Worm (Caenorhabditis elegans) whole organism, young adult: ENCODE measurements around the gene F13A2.4.

Experiments used
- aptf-2 ChIP-seq: fragments of 200-800 bp; sonication (Bioruptor generic); conservative IDR thresholded peaks from 2 replicates; pipeline ENCODE4 v1.3.6; 2022; ENCODE audit warnings: missing genetic modification reagents, missing genetic modification characterization, missing compliant biosample characterization
- die-1 ChIP-seq: sonication (generic microtip); optimal IDR thresholded peaks from 2 replicates; lab custom pipeline; 2016; ENCODE audit warnings: missing genotype, mild to moderate bottlenecking, missing genetic modification characterization, missing compliant biosample characterization
- dpl-1 ChIP-seq: fragments of 150-350 bp; optimal IDR thresholded peaks from 2 replicates; lab custom pipeline; 2014; ENCODE audit warnings: missing biosample characterization, missing genetic modification reagents, missing genetic modification characterization
- egl-18 ChIP-seq: fragments of 200-800 bp; sonication (Bioruptor generic); IDR thresholded peaks from 2 replicates; pipeline ENCODE4 v1.3.6; 2022; ENCODE audit warnings: missing genetic modification reagents, missing genetic modification characterization, missing compliant biosample characterization
- egl-44 ChIP-seq: fragments of 200-800 bp; sonication (Bioruptor generic); IDR thresholded peaks from 2 replicates; pipeline ENCODE4 v1.3.6; 2022; ENCODE audit warnings: missing genetic modification reagents, missing genetic modification characterization, missing compliant biosample characterization
- lin-40 ChIP-seq: sonication (generic microtip); optimal IDR thresholded peaks from 2 replicates; lab custom pipeline; 2016; ENCODE audit warnings: missing genetic modification characterization, mild to moderate bottlenecking, missing compliant biosample characterization, missing genotype, missing genetic modification reagents
- nhr-90 ChIP-seq: sonication (generic microtip); optimal IDR thresholded peaks from 2 replicates; lab custom pipeline; 2016; ENCODE audit warnings: missing genotype, mild to moderate bottlenecking, missing genetic modification characterization, missing compliant biosample characterization

- TF ChIP-seq nhr-90: no peak
- no peak for TF ChIP-seq dpl-1 (GFP tag; lab: Kevin White, UChicago)
- TF ChIP-seq die-1 (tag; lab: Kevin White, UChicago): no peak
- no peak for TF ChIP-seq egl-44 (GFP tag; lab: Robert Waterston, UW)
- no peak for TF ChIP-seq aptf-2 (GFP tag; lab: Robert Waterston, UW)
- TF ChIP-seq egl-18 (GFP tag; lab: Robert Waterston, UW): no peak
- no peak for TF ChIP-seq lin-40
These were observed 32.8 kb upstream of the F13A2.4 start, which contains the start of gene Y47D7A.15 for ce11 chrV:4432783-4433237.
